2 worm cellular contexts compared by ENCODE assay signal in the genomic region with DNA sequence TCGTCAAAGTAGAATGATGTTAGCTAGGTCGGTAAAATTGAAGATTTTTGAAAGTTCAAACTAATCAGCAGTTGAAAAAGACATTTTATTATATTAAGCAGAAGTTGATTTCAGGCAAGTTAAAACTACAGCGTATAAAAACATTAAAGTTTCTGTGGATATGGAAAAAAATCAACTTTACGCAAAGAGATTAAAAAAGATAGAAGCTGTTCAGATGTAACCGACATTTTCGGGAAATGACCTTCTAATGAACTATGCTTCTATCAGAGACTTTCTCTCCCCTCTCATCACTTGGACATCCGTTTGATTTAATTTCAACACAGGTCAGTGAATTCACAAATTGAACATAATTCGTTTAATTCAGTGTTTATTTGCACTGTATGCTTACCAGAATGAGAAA.
A peak's percentile ranks its signal among the peaks of the same experiment; 100 is the strongest.
TF ChIP-seq lines count a peak whose summit lies in the region.

A gene (plus strand): TSS at position 301 of the 400 bp plus-strand sequence.

TF ChIP-seq in whole organism, L1 larva, 84 proteins besides CTCF, POLR2A, EP300 and RAD21:
- TF ChIP-seq blmp-1 (tag; optimal IDR thresholded peaks at IDR 0.05; lab: Kevin White, UChicago) (peak; percentile 33), unc-30 (tag; optimal IDR thresholded peaks at IDR 0.05; lab: Kevin White, UChicago) (no peak)

TF ChIP-seq in whole organism, L3 larva, 47 proteins besides CTCF, POLR2A, EP300 and RAD21:
- no peak for TF ChIP-seq lsy-12 (tag; optimal IDR thresholded peaks at IDR 0.05; lab: Kevin White, UChicago)
- peak; percentile 11 for TF ChIP-seq nhr-23 (tag; optimal IDR thresholded peaks at IDR 0.05; lab: Kevin White, UChicago)
TF ChIP-seq in whole organism, L3 larva: peak in this region for 1.
